Worm (Caenorhabditis elegans) whole organism, mixed stage, embryonic: ENCODE measurements around the gene syg-1.

Experiments
- ceh-39 ChIP-seq: fragments of 150-350 bp; optimal IDR thresholded peaks from 2 replicates; lab custom pipeline; 2014; ENCODE audit warnings: missing biosample characterization, missing genetic modification characterization
- nhr-28 ChIP-seq: fragments of 150-350 bp; optimal IDR thresholded peaks from 2 replicates; lab custom pipeline; 2014; ENCODE audit warnings: missing biosample characterization, missing genetic modification characterization
- nhr-76 ChIP-seq: sonication (generic microtip); optimal IDR thresholded peaks from 2 replicates; lab custom pipeline; 2017; ENCODE audit warnings: missing biosample characterization, missing genetic modification characterization
- snpc-4 ChIP-seq: fragments of 150-350 bp; optimal IDR thresholded peaks from 2 replicates; lab custom pipeline; 2014; ENCODE audit warnings: missing biosample characterization, missing genetic modification characterization
- unc-39 ChIP-seq: fragments of 150-350 bp; optimal IDR thresholded peaks from 2 replicates; lab custom pipeline; 2014; ENCODE audit warnings: missing biosample characterization, missing genetic modification characterization

DNA sequence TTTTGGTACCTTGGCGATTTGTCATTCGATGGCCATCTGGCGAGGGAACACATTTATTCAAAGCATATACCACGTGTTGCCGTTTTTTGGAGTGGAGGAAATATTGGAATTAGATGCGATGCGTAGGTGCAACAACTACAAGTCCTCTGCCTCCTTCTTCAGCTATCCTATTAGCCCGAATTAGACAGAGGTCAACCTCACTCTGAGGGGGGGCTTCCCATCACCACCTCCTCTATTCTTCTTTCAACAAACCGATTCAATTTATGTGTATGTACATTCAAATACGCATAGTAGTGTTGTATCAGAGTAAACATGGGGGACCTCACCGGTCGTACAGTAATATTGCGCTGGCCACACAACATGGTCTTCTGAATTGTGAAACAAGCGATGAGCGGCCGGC lies 17.3 kb downstream of the syg-1 start:
- TF ChIP-seq unc-39 (no peak), nhr-76 (tag; lab: Kevin White, UChicago) (no peak), ceh-39 (tag; lab: Kevin White, UChicago) (no peak), nhr-28 (tag; lab: Kevin White, UChicago) (no peak), snpc-4 (tag; lab: Kevin White, UChicago) (no peak)
